Worm (Caenorhabditis elegans): ENCODE data around the gene sprr-1.

ce11 chrX:15420671-15421070 lies 45.4 kb upstream of the sprr-1 start, which contains the start of gene F39D8.3:
- TF ChIP-seq ztf-16 (tag; optimal IDR thresholded peaks at IDR 0.05) (no peak), pha-4 (tag; optimal IDR thresholded peaks at IDR 0.05) (no peak), tbx-2 (tag; optimal IDR thresholded peaks at IDR 0.05) (no peak), F13H6.1 (tag; optimal IDR thresholded peaks at IDR 0.05) (no peak), che-1 (tag; optimal IDR thresholded peaks at IDR 0.05) (no peak), mec-3 (tag; optimal IDR thresholded peaks at IDR 0.05; ENCODE audit: borderline replicate concordance) (no peak), ama-1 (optimal IDR thresholded peaks at IDR 0.05) (no peak), nhr-11 (tag; optimal IDR thresholded peaks at IDR 0.05) (no peak), dve-1 (tag; optimal IDR thresholded peaks at IDR 0.05) (no peak), elt-2 (tag; optimal IDR thresholded peaks at IDR 0.05) (no peak)

All from whole organism, late embryonic.